Fruit fly (Drosophila melanogaster) Kc167 (cell line): Measurements from ENCODE around the gene dod.

Source experiments
- Myc ChIP-seq: fragments of >200 bp; optimal IDR thresholded peaks from 2 replicates; lab custom pipeline; 2017; ENCODE audit warnings: missing external identifiers
- Sin3A ChIP-seq: fragments of >200 bp; optimal IDR thresholded peaks from 2 replicates; lab custom pipeline; 2018; ENCODE audit warnings: missing external identifiers
- h ChIP-seq: fragments of >200 bp; optimal IDR thresholded peaks from 3 replicates; lab custom pipeline; 2018; ENCODE audit warnings: missing external identifiers
- insv ChIP-seq: fragments of >200 bp; optimal IDR thresholded peaks from 3 replicates; lab custom pipeline; 2018; ENCODE audit warnings: missing external identifiers
- psq ChIP-seq: fragments of >200 bp; optimal IDR thresholded peaks from 2 replicates; lab custom pipeline; 2017; ENCODE audit warnings: missing external identifiers
- ttk ChIP-seq: sonication (Bioruptor generic); optimal IDR thresholded peaks from 2 replicates; lab custom pipeline; 2017; ENCODE audit warnings: missing external identifiers

The dod gene

DNA sequence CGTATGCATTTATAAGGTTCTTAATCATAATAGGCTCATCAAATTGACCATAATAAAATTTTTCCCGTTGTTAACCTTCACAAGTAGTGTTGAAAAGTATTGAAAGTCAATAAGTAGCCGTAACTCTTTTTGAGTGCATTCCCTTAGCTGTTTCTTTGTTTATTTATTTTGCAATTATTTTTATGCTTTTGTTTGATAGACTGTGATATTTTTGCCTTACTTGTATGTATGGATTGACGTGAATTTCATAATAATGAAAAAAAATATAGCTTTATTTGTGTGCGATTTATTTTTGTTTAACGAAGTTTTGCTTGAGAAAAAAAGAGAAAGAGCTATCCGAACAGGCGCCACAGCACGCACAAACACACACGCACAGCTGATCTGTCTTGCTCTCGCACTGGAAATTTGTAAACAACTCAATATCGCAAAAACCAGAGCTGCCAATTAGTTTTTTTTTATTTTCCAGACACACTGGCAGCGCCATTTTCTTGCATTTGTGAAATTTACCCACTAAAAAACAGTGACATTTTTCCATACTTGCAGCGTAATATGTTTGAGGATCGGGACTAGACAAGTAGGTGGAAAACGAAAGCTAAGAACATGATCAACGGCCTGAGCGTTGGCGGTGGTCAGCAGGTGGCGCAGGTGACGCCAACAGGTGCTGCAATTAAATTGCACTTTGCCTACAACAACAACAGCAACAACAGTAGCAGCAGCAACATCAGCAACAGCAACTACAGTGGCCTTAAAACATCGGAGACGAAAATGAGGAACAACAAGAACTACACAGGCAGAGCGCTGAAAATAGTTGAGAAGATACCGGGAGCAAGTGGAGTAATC, 24.2 kb downstream of the dod start:
- TF ChIP-seq psq (lab: Kevin White, UChicago): no peak
- no peak for TF ChIP-seq ttk (lab: Kevin White, UChicago)
- TF ChIP-seq Sin3A: no peak

- no peak for TF ChIP-seq insv
- TF ChIP-seq Sin3A: no peak
- no peak for TF ChIP-seq ttk (lab: Kevin White, UChicago)
- no peak for TF ChIP-seq Myc (lab: Kevin White, UChicago)
- no peak for TF ChIP-seq h (lab: Kevin White, UChicago)
- no peak for TF ChIP-seq psq (lab: Kevin White, UChicago)
These were observed 28.7 kb downstream of the dod start, which contains the start of gene slgA for dm6 chrX:21373659-21374426. Gene slgA, plus strand, starts transcription at chrX:21374002.

dm6 chrX:21375595-21376047, 30.5 kb downstream of the dod start:
- TF ChIP-seq psq (lab: Kevin White, UChicago) (no peak), Sin3A (no peak), Myc (lab: Kevin White, UChicago) (no peak), h (lab: Kevin White, UChicago) (no peak), ttk (lab: Kevin White, UChicago) (no peak), insv (no peak)

- TF ChIP-seq ttk (lab: Kevin White, UChicago): no peak
- no peak for TF ChIP-seq Sin3A
- TF ChIP-seq psq (lab: Kevin White, UChicago): no peak
- no peak for TF ChIP-seq h (lab: Kevin White, UChicago)
- TF ChIP-seq insv: no peak
- no peak for TF ChIP-seq Myc (lab: Kevin White, UChicago)
These were observed 33.3 kb downstream of the dod start for dm6 chrX:21378344-21378882.

- no peak for TF ChIP-seq Sin3A
- no peak for TF ChIP-seq h (lab: Kevin White, UChicago)
- no peak for TF ChIP-seq ttk (lab: Kevin White, UChicago)
- no peak for TF ChIP-seq psq (lab: Kevin White, UChicago)
- TF ChIP-seq insv: no peak
- no peak for TF ChIP-seq Myc (lab: Kevin White, UChicago)
These were observed 42.5 kb downstream of the dod start, which contains the start of gene Ddx56 for dm6 chrX:21387695-21388094. Gene Ddx56, minus strand, starts transcription at chrX:21387946.

- TF ChIP-seq insv: no peak
- no peak for TF ChIP-seq psq (lab: Kevin White, UChicago)
- TF ChIP-seq Sin3A: no peak
- no peak for TF ChIP-seq ttk (lab: Kevin White, UChicago)
- no peak for TF ChIP-seq h (lab: Kevin White, UChicago)
- TF ChIP-seq Myc (lab: Kevin White, UChicago): no peak
These were observed 43.6 kb downstream of the dod start, which contains the start of gene mst for dm6 chrX:21388734-21389133. Gene mst, plus strand, starts transcription at chrX:21388977.
